Worm (Caenorhabditis elegans) whole organism, late embryonic: ENCODE measurements around the gene peli-1.

Experiments used
- F13H6.1 ChIP-seq: sonication (generic microtip); optimal IDR thresholded peaks from 2 replicates; lab custom pipeline; 2016; ENCODE audit warnings: missing genetic modification characterization, missing compliant biosample characterization
- K09A11.1 ChIP-seq: sonication (generic microtip); optimal IDR thresholded peaks from 2 replicates; lab custom pipeline; 2017; ENCODE audit warnings: antibody characterized with exemption, mild to moderate bottlenecking, missing genetic modification characterization, missing compliant biosample characterization; ENCODE audit not compliant: insufficient read depth
- T23F11.4 ChIP-seq: fragments of 200-800 bp; sonication (Bioruptor generic); optimal IDR thresholded peaks from 2 replicates; lab custom pipeline; 2018; ENCODE audit warnings: mild to moderate bottlenecking, missing genetic modification characterization, missing compliant biosample characterization
- Y22D7AL.16 ChIP-seq: sonication (generic microtip); optimal IDR thresholded peaks from 2 replicates; lab custom pipeline; 2016; ENCODE audit warnings: missing genetic modification characterization, missing compliant biosample characterization
- ama-1 ChIP-seq: fragments of 150-350 bp; optimal IDR thresholded peaks from 2 replicates; lab custom pipeline; 2014
- ceh-14 ChIP-seq: sonication (generic microtip); optimal IDR thresholded peaks from 2 replicates; lab custom pipeline; 2016; ENCODE audit warnings: missing genotype, missing genetic modification characterization, missing compliant biosample characterization
- ceh-2 ChIP-seq: sonication (generic microtip); optimal IDR thresholded peaks from 2 replicates; lab custom pipeline; 2016; ENCODE audit warnings: missing genotype, missing genetic modification characterization, missing compliant biosample characterization
- ceh-22 ChIP-seq: sonication (generic microtip); optimal IDR thresholded peaks from 2 replicates; lab custom pipeline; 2017; ENCODE audit warnings: missing biosample characterization, missing genetic modification characterization
- ceh-30 ChIP-seq: fragments of 150-350 bp; optimal IDR thresholded peaks from 2 replicates; lab custom pipeline; 2014; ENCODE audit warnings: missing biosample characterization, missing genetic modification characterization
- ceh-31 ChIP-seq: sonication (generic microtip); optimal IDR thresholded peaks from 2 replicates; lab custom pipeline; 2016; ENCODE audit warnings: missing genetic modification characterization, missing compliant biosample characterization
- ceh-34 ChIP-seq: sonication (generic microtip); optimal IDR thresholded peaks from 2 replicates; lab custom pipeline; 2016; ENCODE audit warnings: mild to moderate bottlenecking, missing genetic modification characterization, missing compliant biosample characterization
- ceh-48 ChIP-seq: sonication (generic microtip); optimal IDR thresholded peaks from 2 replicates; lab custom pipeline; 2016; ENCODE audit warnings: missing genetic modification characterization, inconsistent platforms, missing compliant biosample characterization
- ceh-6 ChIP-seq: fragments of 200-800 bp; sonication (Bioruptor generic); optimal IDR thresholded peaks from 2 replicates; lab custom pipeline; 2018; ENCODE audit warnings: mild to moderate bottlenecking, missing genetic modification characterization, missing compliant biosample characterization
- ceh-9 ChIP-seq: sonication (generic microtip); optimal IDR thresholded peaks from 2 replicates; lab custom pipeline; 2016; ENCODE audit warnings: mild to moderate bottlenecking, missing genetic modification characterization, inconsistent platforms, missing compliant biosample characterization
- dve-1 ChIP-seq: sonication (generic microtip); optimal IDR thresholded peaks from 2 replicates; lab custom pipeline; 2017; ENCODE audit warnings: antibody characterized with exemption, mild to moderate bottlenecking, missing genetic modification characterization, missing compliant biosample characterization
- elt-2 ChIP-seq: sonication (generic microtip); optimal IDR thresholded peaks from 2 replicates; lab custom pipeline; 2016; ENCODE audit warnings: missing genetic modification reagents, missing genetic modification characterization, missing compliant biosample characterization
- ets-4 ChIP-seq: sonication (generic microtip); optimal IDR thresholded peaks from 2 replicates; lab custom pipeline; 2016; ENCODE audit warnings: missing genetic modification characterization, missing compliant biosample characterization
- fax-1 ChIP-seq: sonication (generic microtip); optimal IDR thresholded peaks from 2 replicates; lab custom pipeline; 2016; ENCODE audit warnings: missing genotype, missing genetic modification characterization, missing compliant biosample characterization
- fkh-10 ChIP-seq: fragments of 150-350 bp; optimal IDR thresholded peaks from 2 replicates; lab custom pipeline; 2014; ENCODE audit warnings: missing biosample characterization, missing genetic modification reagents, missing genetic modification characterization
- fkh-6 ChIP-seq: sonication (generic microtip); optimal IDR thresholded peaks from 2 replicates; lab custom pipeline; 2016; ENCODE audit warnings: missing genetic modification characterization, missing compliant biosample characterization
- gmeb-2 ChIP-seq: sonication (generic microtip); optimal IDR thresholded peaks from 2 replicates; lab custom pipeline; 2016; ENCODE audit warnings: missing genetic modification characterization, inconsistent platforms, missing compliant biosample characterization
- hlh-13 ChIP-seq: fragments of 200-800 bp; sonication (Bioruptor generic); optimal IDR thresholded peaks from 2 replicates; lab custom pipeline; 2018; ENCODE audit warnings: mild to moderate bottlenecking, missing genetic modification characterization, missing compliant biosample characterization
- hlh-15 ChIP-seq: sonication (generic microtip); optimal IDR thresholded peaks from 2 replicates; lab custom pipeline; 2016; ENCODE audit warnings: missing genetic modification characterization, missing compliant biosample characterization
- hlh-6 ChIP-seq: sonication (generic microtip); optimal IDR thresholded peaks from 2 replicates; lab custom pipeline; 2016; ENCODE audit warnings: missing genotype, missing genetic modification characterization, missing compliant biosample characterization
- hlh-8 ChIP-seq: sonication (generic microtip); optimal IDR thresholded peaks from 2 replicates; lab custom pipeline; 2016; ENCODE audit warnings: missing genotype, missing genetic modification characterization, missing compliant biosample characterization
- nfya-1 ChIP-seq: sonication (generic microtip); optimal IDR thresholded peaks from 2 replicates; lab custom pipeline; 2017; ENCODE audit warnings: missing genetic modification characterization, mild to moderate bottlenecking, missing compliant biosample characterization, antibody characterized with exemption, moderate library complexity
- npax-4 ChIP-seq: sonication (generic microtip); optimal IDR thresholded peaks from 2 replicates; lab custom pipeline; 2016; ENCODE audit warnings: missing genetic modification characterization, missing compliant biosample characterization
- odd-2 ChIP-seq: sonication (generic microtip); optimal IDR thresholded peaks from 2 replicates; lab custom pipeline; 2017; ENCODE audit warnings: antibody characterized with exemption, mild to moderate bottlenecking, missing genetic modification characterization, missing compliant biosample characterization
- pat-9 ChIP-seq: fragments of 200-800 bp; sonication (Bioruptor generic); optimal IDR thresholded peaks from 2 replicates; lab custom pipeline; 2018; ENCODE audit warnings: mild to moderate bottlenecking, missing genetic modification characterization, moderate library complexity, missing compliant biosample characterization
- rnt-1 ChIP-seq: sonication (generic microtip); optimal IDR thresholded peaks from 2 replicates; lab custom pipeline; 2016; ENCODE audit warnings: missing genetic modification characterization, missing compliant biosample characterization
- sdc-2 ChIP-seq: sonication (generic microtip); optimal IDR thresholded peaks from 2 replicates; lab custom pipeline; 2016; ENCODE audit warnings: missing genotype, missing genetic modification characterization, missing compliant biosample characterization
- sox-4 ChIP-seq: sonication (generic microtip); optimal IDR thresholded peaks from 2 replicates; lab custom pipeline; 2017; ENCODE audit warnings: mild to moderate bottlenecking, missing genetic modification characterization, inconsistent platforms, missing compliant biosample characterization
- syd-9 ChIP-seq: sonication (generic microtip); optimal IDR thresholded peaks from 2 replicates; lab custom pipeline; 2016; ENCODE audit warnings: mild to moderate bottlenecking, missing genetic modification characterization, moderate library complexity, missing compliant biosample characterization
- tbx-2 ChIP-seq: sonication (generic microtip); optimal IDR thresholded peaks from 2 replicates; lab custom pipeline; 2016; ENCODE audit warnings: missing genetic modification characterization, missing compliant biosample characterization
- tbx-7 ChIP-seq: sonication (generic microtip); optimal IDR thresholded peaks from 2 replicates; lab custom pipeline; 2016; ENCODE audit warnings: missing genotype, missing genetic modification characterization, missing compliant biosample characterization
- unc-3 ChIP-seq, 2 experiments: fragments of 200-800 bp in 1 of 2; sonication (Bioruptor generic) in 1 of 2; sonication (generic microtip) in 1 of 2; conservative IDR thresholded peaks in 1 of 2; optimal IDR thresholded peaks in 1 of 2; 2 replicates each; pipeline versions ENCODE4 v1.3.6 to Lab custom; 2016 to 2022; ENCODE audit warnings: missing compliant biosample characterization in 2 of 2, missing genetic modification characterization in 2 of 2, missing genetic modification reagents in 1 of 2
- unc-42 ChIP-seq: sonication (generic microtip); optimal IDR thresholded peaks from 2 replicates; lab custom pipeline; 2016; ENCODE audit warnings: missing genotype, missing genetic modification characterization, missing compliant biosample characterization
- unc-55 ChIP-seq: sonication (generic microtip); optimal IDR thresholded peaks from 2 replicates; lab custom pipeline; 2017; ENCODE audit warnings: missing biosample characterization, missing genetic modification reagents, missing genetic modification characterization
- zip-5 ChIP-seq: sonication (generic microtip); optimal IDR thresholded peaks from 2 replicates; lab custom pipeline; 2016; ENCODE audit warnings: missing genetic modification characterization, missing compliant biosample characterization
- ztf-16 ChIP-seq: sonication (generic microtip); optimal IDR thresholded peaks from 2 replicates; lab custom pipeline; 2017; ENCODE audit warnings: missing genetic modification characterization, missing compliant biosample characterization

Gene peli-1

DNA sequence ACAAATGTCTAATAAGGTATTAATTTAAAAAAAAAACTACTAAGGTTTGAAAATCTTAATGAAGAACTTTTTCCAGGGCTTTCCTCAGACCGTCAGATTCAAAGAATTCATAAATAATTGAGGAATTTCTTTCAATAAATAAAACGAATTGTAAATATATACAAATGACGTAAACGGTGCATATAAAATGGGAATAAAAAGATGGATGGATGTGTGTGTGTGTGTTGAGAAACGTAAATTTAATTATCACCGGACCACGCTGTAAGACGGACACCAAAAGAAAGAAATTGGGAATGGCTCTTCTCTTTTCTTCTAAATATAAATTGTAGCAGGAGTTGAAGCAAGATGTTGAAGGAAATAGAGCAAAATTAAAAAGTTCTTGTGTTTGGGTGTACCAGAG, 40.6 kb downstream of the peli-1 start:
- TF ChIP-seq unc-42 (tag; lab: Kevin White, UChicago) (no peak), hlh-6 (tag; lab: Kevin White, UChicago) (no peak), syd-9 (tag; lab: Kevin White, UChicago) (no peak), zip-5 (tag; lab: Kevin White, UChicago) (no peak), hlh-15 (tag; lab: Kevin White, UChicago) (no peak), ets-4 (tag; lab: Kevin White, UChicago) (no peak), elt-2 (tag; lab: Kevin White, UChicago) (no peak), tbx-7 (tag; lab: Kevin White, UChicago) (no peak), fkh-6 (tag; lab: Kevin White, UChicago) (no peak), ceh-14 (no peak), ceh-30 (tag; lab: Kevin White, UChicago) (no peak), sdc-2 (tag; lab: Kevin White, UChicago) (no peak), rnt-1 (tag; lab: Kevin White, UChicago) (no peak), T23F11.4 (GFP tag; lab: Kevin White, UChicago) (no peak), odd-2 (no peak)

DNA sequence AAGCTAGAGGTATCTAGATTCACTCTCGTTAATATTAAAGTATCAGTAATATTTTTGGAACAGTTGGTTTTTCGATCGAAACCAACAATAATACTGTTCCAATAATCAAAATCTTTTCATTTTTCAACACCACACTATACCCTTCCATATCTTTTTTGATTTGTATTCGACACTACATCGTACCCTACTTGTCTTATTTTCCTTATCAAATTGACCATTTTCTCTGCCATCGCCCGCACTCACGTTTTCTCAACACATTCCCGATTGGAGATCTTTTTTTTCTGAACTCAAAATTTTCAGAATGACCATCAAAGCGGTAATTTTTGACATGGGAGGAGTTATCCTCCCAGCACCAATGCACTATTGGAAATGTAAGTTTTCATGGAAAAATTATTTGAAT, 41.9 kb downstream of the peli-1 start, which contains the start of gene acds-10:
Gene acds-10, plus strand, starts transcription at position 301 of the 400 bp plus-strand sequence.
- TF ChIP-seq ztf-16 (tag; lab: Kevin White, UChicago) (no peak), sox-4 (tag; lab: Kevin White, UChicago) (no peak), dve-1 (tag; lab: Kevin White, UChicago) (no peak), hlh-8 (tag; lab: Kevin White, UChicago) (no peak), K09A11.1 (tag; lab: Kevin White, UChicago) (no peak), ceh-22 (tag; lab: Kevin White, UChicago) (no peak), nfya-1 (tag; lab: Kevin White, UChicago) (no peak), T23F11.4 (GFP tag; lab: Kevin White, UChicago) (no peak), ceh-6 (no peak), hlh-13 (GFP tag; lab: Kevin White, UChicago) (no peak), ceh-14 (no peak), pat-9 (no peak), zip-5 (tag; lab: Kevin White, UChicago) (no peak), ceh-48 (tag; lab: Kevin White, UChicago) (no peak), odd-2 (no peak), ceh-34 (no peak), fkh-10 (GFP tag; lab: Kevin White, UChicago) (no peak), tbx-2 (tag; lab: Kevin White, UChicago) (no peak), tbx-7 (tag; lab: Kevin White, UChicago) (no peak), unc-55 (no peak)

- TF ChIP-seq unc-3 (GFP tag; conservative IDR thresholded peaks at IDR 0.05; lab: Robert Waterston, UW) (no peak), unc-3 (tag; optimal IDR thresholded peaks at IDR 0.05; lab: Kevin White, UChicago) (no peak), npax-4 (tag; lab: Kevin White, UChicago) (no peak), ama-1 (lab: Kevin White, UChicago) (no peak), fax-1 (tag; lab: Kevin White, UChicago) (no peak), syd-9 (tag; lab: Kevin White, UChicago) (no peak), gmeb-2 (tag; lab: Kevin White, UChicago) (no peak), ceh-9 (tag; lab: Kevin White, UChicago) (no peak), ets-4 (tag; lab: Kevin White, UChicago) (no peak), fkh-6 (tag; lab: Kevin White, UChicago) (no peak), nfya-1 (tag; lab: Kevin White, UChicago) (no peak), ceh-2 (no peak), Y22D7AL.16 (tag; lab: Kevin White, UChicago) (no peak), F13H6.1 (no peak), ceh-6 (no peak), ceh-31 (tag; lab: Kevin White, UChicago) (no peak)
- TF ChIP-seq, all 69 proteins: peak for 0
These were observed 47.8 kb downstream of the peli-1 start, which contains the start of gene pgph-1 for ce11 chrV:5753432-5753831. TSS of gene pgph-1 (minus strand) at chrV:5753532.
